Worm (Caenorhabditis elegans) whole organism, young adult: ENCODE measurements around the gene tag-191.
A peak's percentile ranks its signal among the peaks of the same experiment; 100 is the strongest.

Experiments
- F37B4.10 ChIP-seq: fragments of 200-800 bp; sonication (Bioruptor generic); IDR thresholded peaks from 2 replicates; pipeline ENCODE4 v1.3.6; 2022; ENCODE audit warnings: missing genetic modification characterization, missing compliant biosample characterization
- F49E8.2 ChIP-seq: sonication (generic microtip); optimal IDR thresholded peaks from 3 replicates; lab custom pipeline; 2017; ENCODE audit warnings: missing genetic modification characterization, mild to moderate bottlenecking, missing compliant biosample characterization, antibody characterized with exemption, moderate library complexity; ENCODE audit not compliant: insufficient read depth
- K12H6.12 ChIP-seq: fragments of 200-800 bp; sonication (Bioruptor generic); optimal IDR thresholded peaks from 2 replicates; lab custom pipeline; 2018; ENCODE audit warnings: mild to moderate bottlenecking, missing genetic modification characterization, missing compliant biosample characterization
- Y53G8AR.9 ChIP-seq: fragments of 200-800 bp; sonication (Bioruptor generic); conservative IDR thresholded peaks from 2 replicates; pipeline ENCODE4 v1.3.6; 2022; ENCODE audit warnings: missing genetic modification reagents, missing genetic modification characterization, missing compliant biosample characterization
- Y79H2A.3 ChIP-seq: fragments of 200-800 bp; sonication (Bioruptor generic); conservative IDR thresholded peaks from 2 replicates; pipeline ENCODE4 v1.3.6; 2022; ENCODE audit warnings: missing genetic modification reagents, missing genetic modification characterization, missing compliant biosample characterization
- aptf-2 ChIP-seq: fragments of 200-800 bp; sonication (Bioruptor generic); conservative IDR thresholded peaks from 2 replicates; pipeline ENCODE4 v1.3.6; 2022; ENCODE audit warnings: missing genetic modification reagents, missing genetic modification characterization, missing compliant biosample characterization
- attf-3 ChIP-seq: fragments of 200-800 bp; sonication (Bioruptor generic); conservative IDR thresholded peaks from 2 replicates; pipeline ENCODE4 v1.3.6; 2022; ENCODE audit warnings: missing genetic modification reagents, missing genetic modification characterization, missing compliant biosample characterization
- attf-6 ChIP-seq: fragments of 200-800 bp; sonication (Bioruptor generic); IDR thresholded peaks from 2 replicates; pipeline ENCODE4 v1.3.6; 2022; ENCODE audit warnings: missing genetic modification reagents, missing genetic modification characterization, missing compliant biosample characterization
- cebp-1 ChIP-seq, 2 experiments: fragments of 200-800 bp in 1 of 2; sonication (Bioruptor generic) in 1 of 2; sonication (generic microtip) in 1 of 2; IDR thresholded peaks in 1 of 2; optimal IDR thresholded peaks in 1 of 2; 2 replicates each; pipeline versions ENCODE4 v1.3.6 to Lab custom; 2017 to 2022; ENCODE audit warnings: missing compliant biosample characterization in 2 of 2, missing genetic modification characterization in 2 of 2, mild to moderate bottlenecking in 1 of 2, missing genetic modification reagents in 1 of 2, moderate library complexity in 1 of 2
- ceh-27 ChIP-seq: fragments of 200-800 bp; sonication (Bioruptor generic); optimal IDR thresholded peaks from 2 replicates; lab custom pipeline; 2018; ENCODE audit warnings: mild to moderate bottlenecking, missing genetic modification characterization, moderate library complexity, missing compliant biosample characterization
- chd-7 ChIP-seq: sonication (generic microtip); optimal IDR thresholded peaks from 2 replicates; lab custom pipeline; 2016; ENCODE audit warnings: mild to moderate bottlenecking, missing genetic modification characterization, moderate library complexity, missing compliant biosample characterization
- dox-1 ChIP-seq: fragments of 200-800 bp; sonication (Bioruptor generic); IDR thresholded peaks from 2 replicates; pipeline ENCODE4 v1.3.6; 2022; ENCODE audit warnings: missing genetic modification reagents, missing genetic modification characterization, missing compliant biosample characterization
- efl-1 ChIP-seq: fragments of 150-350 bp; optimal IDR thresholded peaks from 2 replicates; lab custom pipeline; 2014; ENCODE audit warnings: missing biosample characterization, missing genetic modification reagents, missing genetic modification characterization
- egl-44 ChIP-seq: fragments of 200-800 bp; sonication (Bioruptor generic); IDR thresholded peaks from 2 replicates; pipeline ENCODE4 v1.3.6; 2022; ENCODE audit warnings: missing genetic modification reagents, missing genetic modification characterization, missing compliant biosample characterization
- ets-4 ChIP-seq: fragments of 200-800 bp; sonication (Bioruptor generic); optimal IDR thresholded peaks from 2 replicates; lab custom pipeline; 2018; ENCODE audit warnings: mild to moderate bottlenecking, missing genetic modification characterization, missing compliant biosample characterization
- hlh-26 ChIP-seq: fragments of 200-800 bp; sonication (Bioruptor generic); conservative IDR thresholded peaks from 2 replicates; pipeline ENCODE4 v1.3.6; 2022; ENCODE audit warnings: missing genetic modification reagents, missing genetic modification characterization, missing compliant biosample characterization
- hmg-1.2 ChIP-seq: fragments of 200-800 bp; sonication (Bioruptor generic); IDR thresholded peaks from 2 replicates; pipeline ENCODE4 v1.3.6; 2022; ENCODE audit warnings: missing genetic modification reagents, missing genetic modification characterization, missing compliant biosample characterization
- hmg-20 ChIP-seq: fragments of 200-800 bp; sonication (Bioruptor generic); IDR thresholded peaks from 2 replicates; pipeline ENCODE4 v1.3.6; 2022; ENCODE audit warnings: missing genetic modification reagents, missing genetic modification characterization, missing compliant biosample characterization
- lin-54 ChIP-seq: fragments of 200-800 bp; sonication (Bioruptor generic); optimal IDR thresholded peaks from 2 replicates; lab custom pipeline; 2018; ENCODE audit warnings: mild to moderate bottlenecking, missing genetic modification characterization, missing compliant biosample characterization
- madf-10 ChIP-seq: sonication (generic microtip); optimal IDR thresholded peaks from 2 replicates; lab custom pipeline; 2016; ENCODE audit warnings: mild to moderate bottlenecking, missing genetic modification characterization, missing compliant biosample characterization
- mes-4 ChIP-seq: sonication (generic microtip); optimal IDR thresholded peaks from 2 replicates; lab custom pipeline; 2016; ENCODE audit warnings: missing genotype, missing genetic modification characterization, missing compliant biosample characterization
- mxl-1 ChIP-seq: sonication (generic microtip); optimal IDR thresholded peaks from 2 replicates; lab custom pipeline; 2016; ENCODE audit warnings: missing genetic modification characterization, missing compliant biosample characterization
- nhr-27 ChIP-seq: fragments of 200-800 bp; sonication (Bioruptor generic); optimal IDR thresholded peaks from 2 replicates; lab custom pipeline; 2018; ENCODE audit warnings: mild to moderate bottlenecking, missing genetic modification characterization, moderate library complexity, missing compliant biosample characterization
- nhr-80 ChIP-seq: sonication (generic microtip); optimal IDR thresholded peaks from 2 replicates; lab custom pipeline; 2016; ENCODE audit warnings: missing genetic modification characterization, missing compliant biosample characterization
- unc-130 ChIP-seq: sonication (generic microtip); optimal IDR thresholded peaks from 2 replicates; lab custom pipeline; 2016; ENCODE audit warnings: missing genetic modification reagents, missing genetic modification characterization, missing compliant biosample characterization
- zfh-2 ChIP-seq: fragments of 200-800 bp; sonication (Bioruptor generic); conservative IDR thresholded peaks from 2 replicates; pipeline ENCODE4 v1.3.6; 2022; ENCODE audit warnings: missing genetic modification reagents, missing genetic modification characterization, missing compliant biosample characterization
- ztf-26 ChIP-seq: sonication (generic microtip); optimal IDR thresholded peaks from 2 replicates; lab custom pipeline; 2017; ENCODE audit warnings: missing genetic modification characterization, missing compliant biosample characterization
- ztf-6 ChIP-seq: fragments of 200-800 bp; sonication (Bioruptor generic); IDR thresholded peaks from 2 replicates; pipeline ENCODE4 v1.3.6; 2022; ENCODE audit warnings: missing genetic modification reagents, missing genetic modification characterization, missing compliant biosample characterization

Gene tag-191

DNA sequence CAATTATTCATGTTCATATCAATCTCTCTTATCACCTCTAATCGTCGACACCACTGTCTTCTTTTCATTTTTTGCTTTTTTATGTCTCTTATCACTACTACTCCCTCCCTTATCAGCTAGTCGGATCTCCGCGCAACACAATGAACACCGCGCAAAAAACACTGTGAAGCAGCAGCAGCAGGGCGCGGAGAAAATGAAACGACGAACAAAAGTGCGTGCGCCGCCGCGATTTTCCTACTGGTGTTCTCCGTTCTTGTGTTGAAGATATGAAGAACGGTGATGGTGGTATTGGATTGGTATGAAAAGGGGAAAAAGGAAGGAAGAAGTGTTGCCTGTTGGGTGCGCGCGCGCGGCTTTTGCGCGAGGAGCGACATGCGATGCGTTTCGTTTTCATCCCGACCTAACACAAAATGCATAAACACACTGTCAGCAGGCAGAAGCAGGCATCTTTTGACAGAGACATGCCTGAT, 30.4 kb downstream of the tag-191 start (continued):
- TF ChIP-seq chd-7 = no peak
- TF ChIP-seq hlh-26 (GFP tag; lab: Robert Waterston, UW) = no peak

DNA sequence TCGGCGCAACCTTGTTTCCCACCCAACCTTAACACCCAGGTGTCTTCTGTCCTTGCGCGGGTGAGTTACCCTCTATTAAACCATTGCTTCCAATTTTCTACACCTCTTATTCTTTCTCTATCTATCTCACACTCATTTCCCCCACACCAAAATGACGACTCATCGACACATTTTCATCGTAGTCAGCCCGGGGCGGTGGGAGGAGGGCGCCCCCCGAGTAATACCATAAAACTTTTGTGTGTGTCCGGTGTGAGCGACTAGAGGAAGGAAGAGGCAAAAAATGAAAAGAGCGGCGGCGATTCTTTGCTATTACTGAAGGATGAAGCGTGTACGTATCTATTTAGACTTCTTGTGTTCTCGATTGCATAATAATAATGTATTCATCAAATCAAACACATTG, 31.4 kb downstream of the tag-191 start:
- no peak for TF ChIP-seq madf-10 (tag; lab: Kevin White, UChicago)
- 0 out of 2 replicates have a peak, but pooled peaks have one; percentile 15 for TF ChIP-seq dox-1 (GFP tag; lab: Robert Waterston, UW)
- TF ChIP-seq nhr-80 (tag; lab: Kevin White, UChicago) = peak; percentile 43
- no peak for TF ChIP-seq ceh-27
- no peak for TF ChIP-seq mes-4 (tag; lab: Kevin White, UChicago)
- peak; percentile 37; the same call in 1 of the 2 replicates for TF ChIP-seq zfh-2 (GFP tag; lab: Robert Waterston, UW)
- TF ChIP-seq, all 124 proteins: peak for 3

- TF ChIP-seq Y79H2A.3 (GFP tag; lab: Robert Waterston, UW) (no peak), ztf-6 (GFP tag; lab: Robert Waterston, UW) (no peak), efl-1 (GFP tag; lab: Kevin White, UChicago) (no peak)
Measured at ce11 chrV:14504120-14504519, 32.1 kb downstream of the tag-191 start.

DNA sequence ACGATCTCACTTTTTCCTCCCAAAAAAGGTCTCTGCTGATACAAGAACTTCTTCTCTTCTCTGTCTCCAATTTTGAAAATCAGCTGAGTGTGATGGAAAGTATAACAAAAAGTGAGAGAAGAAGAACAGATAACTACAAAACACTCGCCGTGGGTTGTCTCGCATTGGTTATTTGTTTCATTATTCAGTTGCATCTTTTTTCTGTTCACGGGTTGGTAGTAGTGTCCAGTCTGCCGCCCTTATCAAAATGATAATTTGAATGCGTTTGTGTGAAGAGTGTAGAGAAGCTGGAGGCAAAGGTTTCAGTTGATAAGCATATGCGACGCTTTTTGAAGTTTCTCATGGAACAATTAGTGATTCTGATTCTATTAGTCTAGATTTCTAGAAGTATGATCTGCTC, 33.1 kb downstream of the tag-191 start:
- TF ChIP-seq aptf-2 (GFP tag; lab: Robert Waterston, UW) (no peak), ztf-26 (tag; lab: Kevin White, UChicago) (no peak), attf-6 (GFP tag; lab: Robert Waterston, UW) (no peak), lin-54 (no peak), dox-1 (GFP tag; lab: Robert Waterston, UW) (0 out of 2 replicates have a peak, but pooled peaks have one; percentile 43), F49E8.2 (tag; lab: Kevin White, UChicago) (no peak), egl-44 (GFP tag; lab: Robert Waterston, UW) (no peak), cebp-1 (GFP tag; IDR thresholded peaks at IDR 0.05; lab: Robert Waterston, UW) (no peak), cebp-1 (tag; optimal IDR thresholded peaks at IDR 0.05; lab: Kevin White, UChicago) (peak; percentile 37), Y79H2A.3 (GFP tag; lab: Robert Waterston, UW) (no peak), unc-130 (GFP tag; lab: Kevin White, UChicago) (no peak), madf-10 (tag; lab: Kevin White, UChicago) (no peak), Y53G8AR.9 (no peak), mxl-1 (tag; lab: Kevin White, UChicago) (no peak), nhr-80 (tag; lab: Kevin White, UChicago) (peak; percentile 91), ets-4 (GFP tag; lab: Kevin White, UChicago) (no peak), hmg-20 (GFP tag; lab: Robert Waterston, UW) (no peak), K12H6.12 (tag; lab: Kevin White, UChicago) (no peak), nhr-27 (no peak)
- TF ChIP-seq, all 124 proteins: peak for 3

DNA sequence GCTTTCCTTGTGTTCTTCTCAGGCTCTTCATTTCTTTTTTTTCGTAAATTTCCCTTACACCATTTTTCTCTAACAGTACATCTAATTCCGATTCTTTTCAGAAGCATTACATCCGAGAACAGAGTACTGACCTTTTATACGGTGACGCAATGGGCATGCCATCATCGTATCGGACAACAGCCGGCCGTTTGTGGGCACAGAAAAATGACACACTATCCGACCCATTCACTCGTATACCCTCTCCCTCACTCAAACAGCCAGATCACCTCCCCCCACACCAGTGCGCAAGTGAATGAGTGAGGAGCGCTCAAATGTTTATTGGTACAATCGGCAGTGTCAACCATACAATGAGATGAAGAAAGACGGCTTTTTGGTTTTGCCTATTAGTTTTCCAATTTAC, 35.0 kb downstream of the tag-191 start, which contains the start of gene R02D5.24:
R02D5.24 (plus strand) TSS at position 205 of the 400 bp plus-strand sequence.
- TF ChIP-seq nhr-27 (no peak), F37B4.10 (0 out of 2 replicates have a peak, but pooled peaks have one; percentile 40)

DNA sequence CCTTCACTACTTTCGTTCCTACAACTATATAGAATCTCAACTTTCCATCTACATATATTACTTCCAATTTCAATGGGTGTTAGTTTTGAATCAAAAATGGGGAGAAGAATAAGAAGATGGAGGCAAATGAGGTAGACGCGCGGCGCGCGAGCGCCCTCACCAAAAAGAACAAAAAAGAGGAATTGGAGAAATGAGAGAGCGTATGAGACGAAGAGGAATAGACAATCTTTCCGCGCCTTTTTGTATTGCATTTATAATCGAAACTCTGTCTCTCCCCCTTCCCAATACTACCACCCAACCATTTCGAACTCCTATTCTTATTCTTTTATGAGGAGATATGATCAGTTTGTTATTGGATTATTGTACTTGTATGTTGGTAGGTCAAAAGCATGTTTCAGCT, 35.6 kb downstream of the tag-191 start:
- TF ChIP-seq attf-3 (GFP tag; lab: Robert Waterston, UW) = no peak
- peak; percentile 14 for TF ChIP-seq efl-1 (GFP tag; lab: Kevin White, UChicago)
- TF ChIP-seq hmg-1.2 = peak; percentile 71
- no peak for TF ChIP-seq Y79H2A.3 (GFP tag; lab: Robert Waterston, UW)
